Fruit fly (Drosophila melanogaster): ENCODE measurements around the gene CG31875.

The CG31875 gene

dm6 chr2L:10002408-10003358 lies at the start of gene CG31875, which contains the start of gene SoYb:
CG31875 (minus strand) TSS chr2L:10002736.
SoYb (minus strand) TSS chr2L:10002736.
- TF ChIP-seq sv (GFP tag; optimal IDR thresholded peaks at IDR 0.05), result no peak
- no peak for TF ChIP-seq dl (GFP tag; optimal IDR thresholded peaks at IDR 0.05; ENCODE audit: insufficient read depth in 1 of 2, partially characterized antibody in 2 of 2)
- no peak for TF ChIP-seq GATAd (GFP tag; optimal IDR thresholded peaks at IDR 0.05)

- TF ChIP-seq dsf (GFP tag; optimal IDR thresholded peaks at IDR 0.05; ENCODE audit: borderline replicate concordance), result no peak
- no peak for TF ChIP-seq Jra (GFP tag; optimal IDR thresholded peaks at IDR 0.05)
- no peak for TF ChIP-seq Vsx2 (GFP tag; optimal IDR thresholded peaks at IDR 0.05; ENCODE audit: partially characterized antibody)
- TF ChIP-seq Hnf4 (GFP tag; optimal IDR thresholded peaks at IDR 0.05), result no peak
- TF ChIP-seq fru (GFP tag; optimal IDR thresholded peaks at IDR 0.05), result no peak
- no peak for TF ChIP-seq tai (GFP tag; optimal IDR thresholded peaks at IDR 0.05)
- TF ChIP-seq Rel (GFP tag; optimal IDR thresholded peaks at IDR 0.05), result no peak
- TF ChIP-seq Rel (tag; optimal IDR thresholded peaks at IDR 0.05), result no peak
- TF ChIP-seq sage (GFP tag; optimal IDR thresholded peaks at IDR 0.05), result no peak
- no peak for TF ChIP-seq CG32264 (GFP tag; optimal IDR thresholded peaks at IDR 0.05)
- TF ChIP-seq GATAd (GFP tag; optimal IDR thresholded peaks at IDR 0.05), result no peak
- TF ChIP-seq usp (GFP tag; optimal IDR thresholded peaks at IDR 0.05), result no peak
- TF ChIP-seq ey (GFP tag; optimal IDR thresholded peaks at IDR 0.05), result no peak
- no peak for TF ChIP-seq lola (GFP tag; optimal IDR thresholded peaks at IDR 0.05)
- no peak for TF ChIP-seq Sp1 (GFP tag; optimal IDR thresholded peaks at IDR 0.05)
These were observed 46.7 kb upstream of the CG31875 start, which contains the start of gene CG33301 for dm6 chr2L:10049280-10049679. CG33301 (plus strand) TSS chr2L:10049580.

- TF ChIP-seq Myc (optimal IDR thresholded peaks at IDR 0.05) (no peak), dl (GFP tag; optimal IDR thresholded peaks at IDR 0.05; ENCODE audit: insufficient read depth in 1 of 2, partially characterized antibody in 2 of 2) (no peak), br (GFP tag; optimal IDR thresholded peaks at IDR 0.05) (no peak), woc (GFP tag; optimal IDR thresholded peaks at IDR 0.05) (no peak), OdsH (GFP tag; optimal IDR thresholded peaks at IDR 0.05) (no peak)
These were observed 33.3 kb upstream of the CG31875 start for dm6 chr2L:10035786-10036364.

- TF ChIP-seq rgr (GFP tag; optimal IDR thresholded peaks at IDR 0.05), result no peak
These were observed 30.9 kb upstream of the CG31875 start for dm6 chr2L:10033410-10033809.

dm6 chr2L:10032415-10032814 lies 29.9 kb upstream of the CG31875 start, which contains the start of gene obst-B:
obst-B (plus strand) TSS chr2L:10032690.
- TF ChIP-seq fru (GFP tag; optimal IDR thresholded peaks at IDR 0.05), result no peak
- no peak for TF ChIP-seq br (GFP tag; optimal IDR thresholded peaks at IDR 0.05)
- TF ChIP-seq OdsH (GFP tag; optimal IDR thresholded peaks at IDR 0.05), result no peak
- TF ChIP-seq Myc (optimal IDR thresholded peaks at IDR 0.05), result no peak
- peak; percentile 52 for TF ChIP-seq Dif (GFP tag; optimal IDR thresholded peaks at IDR 0.05; ENCODE audit: partially characterized antibody)
- no peak for TF ChIP-seq Sp1 (GFP tag; optimal IDR thresholded peaks at IDR 0.05)
- peak; percentile 68 for TF ChIP-seq Vsx2 (GFP tag; optimal IDR thresholded peaks at IDR 0.05; ENCODE audit: partially characterized antibody)
- TF ChIP-seq woc (GFP tag; optimal IDR thresholded peaks at IDR 0.05), result no peak
- TF ChIP-seq CG32264 (GFP tag; optimal IDR thresholded peaks at IDR 0.05), result no peak
- TF ChIP-seq h (GFP tag; optimal IDR thresholded peaks at IDR 0.05), result no peak
- no peak for TF ChIP-seq pan (optimal IDR thresholded peaks at IDR 0.05)
- no peak for TF ChIP-seq GATAd (GFP tag; optimal IDR thresholded peaks at IDR 0.05)

- TF ChIP-seq Abd-B (GFP tag; optimal IDR thresholded peaks at IDR 0.05), result no peak
- TF ChIP-seq Jra (GFP tag; optimal IDR thresholded peaks at IDR 0.05), result no peak
- TF ChIP-seq Mio (GFP tag; optimal IDR thresholded peaks at IDR 0.05), result no peak
- TF ChIP-seq Vsx2 (GFP tag; optimal IDR thresholded peaks at IDR 0.05; ENCODE audit: partially characterized antibody), result no peak
These were observed 23.8 kb upstream of the CG31875 start, which contains the start of gene CG13127 for dm6 chr2L:10026376-10026775. CG13127 (plus strand) TSS chr2L:10026676.
